Fruit fly (Drosophila melanogaster): ENCODE measurements around the gene trem.

DNA sequence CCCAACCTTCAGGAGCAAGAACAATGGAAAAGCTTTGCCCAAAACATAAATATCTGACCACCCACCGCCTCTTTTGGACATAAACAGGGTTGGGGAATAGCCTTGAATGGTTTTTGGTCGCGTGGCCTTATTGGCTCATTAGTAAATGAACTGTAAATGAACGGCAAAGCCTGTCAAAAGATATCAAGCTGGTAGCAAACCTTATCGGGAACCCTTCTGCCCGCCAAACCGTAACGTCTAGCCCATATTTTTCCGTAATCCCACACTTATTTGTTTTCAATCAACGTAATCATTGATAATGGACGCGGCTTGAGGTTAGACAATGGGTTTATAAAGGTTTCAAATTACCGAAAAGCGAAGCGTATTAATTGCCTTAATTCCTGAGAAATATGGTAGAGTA is 45.7 kb downstream of the trem start:
- no peak for TF ChIP-seq CG8478 (optimal IDR thresholded peaks at IDR 0.05)
- TF ChIP-seq CTCF (optimal IDR thresholded peaks at IDR 0.05): no peak
